Worm (Caenorhabditis elegans): ENCODE data around the gene F07D3.3.

The F07D3.3 gene

ce11 chrV:9457535-9457934 is 5.0 kb downstream of the F07D3.3 start:
- TF ChIP-seq T22C8.4 (GFP tag; IDR thresholded peaks at IDR 0.05) (no peak), klf-2 (GFP tag; conservative IDR thresholded peaks at IDR 0.05) (no peak), flt-1 (GFP tag; IDR thresholded peaks at IDR 0.05) (no peak), tab-1 (GFP tag; IDR thresholded peaks at IDR 0.05) (no peak), ztf-29 (GFP tag; IDR thresholded peaks at IDR 0.05) (no peak), ztf-23 (GFP tag; IDR thresholded peaks at IDR 0.05) (no peak), ref-1 (GFP tag; conservative IDR thresholded peaks at IDR 0.05) (no peak), med-1 (GFP tag; optimal IDR thresholded peaks at IDR 0.05; ENCODE audit: insufficient read depth) (no peak), cog-1 (tag; optimal IDR thresholded peaks at IDR 0.05) (no peak)

ce11 chrV:9453933-9454332 is 8.6 kb downstream of the F07D3.3 start:
- no peak for TF ChIP-seq med-1 (GFP tag; optimal IDR thresholded peaks at IDR 0.05; ENCODE audit: insufficient read depth)
- TF ChIP-seq ztf-29 (GFP tag; IDR thresholded peaks at IDR 0.05): no peak
- TF ChIP-seq ztf-23 (GFP tag; IDR thresholded peaks at IDR 0.05): no peak
- no peak for TF ChIP-seq cog-1 (tag; optimal IDR thresholded peaks at IDR 0.05)
- no peak for TF ChIP-seq klf-2 (GFP tag; conservative IDR thresholded peaks at IDR 0.05)
- no peak for TF ChIP-seq tab-1 (GFP tag; IDR thresholded peaks at IDR 0.05)
- no peak for TF ChIP-seq flt-1 (GFP tag; IDR thresholded peaks at IDR 0.05)
- no peak for TF ChIP-seq ref-1 (GFP tag; conservative IDR thresholded peaks at IDR 0.05)
- no peak for TF ChIP-seq T22C8.4 (GFP tag; IDR thresholded peaks at IDR 0.05)

- TF ChIP-seq flt-1 (GFP tag; IDR thresholded peaks at IDR 0.05) (no peak), cog-1 (tag; optimal IDR thresholded peaks at IDR 0.05) (no peak), klf-2 (GFP tag; conservative IDR thresholded peaks at IDR 0.05) (no peak), ztf-29 (GFP tag; IDR thresholded peaks at IDR 0.05) (no peak), T22C8.4 (GFP tag; IDR thresholded peaks at IDR 0.05) (no peak), ref-1 (GFP tag; conservative IDR thresholded peaks at IDR 0.05) (no peak), tab-1 (GFP tag; IDR thresholded peaks at IDR 0.05) (no peak), med-1 (GFP tag; optimal IDR thresholded peaks at IDR 0.05; ENCODE audit: insufficient read depth) (no peak)
Observed at ce11 chrV:9453333-9453732, 9.2 kb downstream of the F07D3.3 start.

ce11 chrV:9451485-9451884 is 11.0 kb downstream of the F07D3.3 start:
- TF ChIP-seq cog-1 (tag; optimal IDR thresholded peaks at IDR 0.05) (no peak), ref-1 (GFP tag; conservative IDR thresholded peaks at IDR 0.05) (no peak), T22C8.4 (GFP tag; IDR thresholded peaks at IDR 0.05) (no peak), ztf-29 (GFP tag; IDR thresholded peaks at IDR 0.05) (no peak), klf-2 (GFP tag; conservative IDR thresholded peaks at IDR 0.05) (no peak), med-1 (GFP tag; optimal IDR thresholded peaks at IDR 0.05; ENCODE audit: insufficient read depth) (no peak), flt-1 (GFP tag; IDR thresholded peaks at IDR 0.05) (no peak), ztf-23 (GFP tag; IDR thresholded peaks at IDR 0.05) (no peak), tab-1 (GFP tag; IDR thresholded peaks at IDR 0.05) (no peak)

ce11 chrV:9444618-9445017 is 17.9 kb downstream of the F07D3.3 start:
- TF ChIP-seq flt-1 (GFP tag; IDR thresholded peaks at IDR 0.05) (no peak), klf-2 (GFP tag; conservative IDR thresholded peaks at IDR 0.05) (no peak), ref-1 (GFP tag; conservative IDR thresholded peaks at IDR 0.05) (no peak), tab-1 (GFP tag; IDR thresholded peaks at IDR 0.05) (no peak), cog-1 (tag; optimal IDR thresholded peaks at IDR 0.05) (no peak)

ce11 chrV:9443748-9444147 is 18.8 kb downstream of the F07D3.3 start, which contains the start of gene wdr-62:
Gene wdr-62, plus strand, starts transcription at chrV:9444048.
- no peak for TF ChIP-seq ztf-23 (GFP tag; IDR thresholded peaks at IDR 0.05)
- no peak for TF ChIP-seq med-1 (GFP tag; optimal IDR thresholded peaks at IDR 0.05; ENCODE audit: insufficient read depth)
- no peak for TF ChIP-seq klf-2 (GFP tag; conservative IDR thresholded peaks at IDR 0.05)
- no peak for TF ChIP-seq cog-1 (tag; optimal IDR thresholded peaks at IDR 0.05)
- TF ChIP-seq ztf-29 (GFP tag; IDR thresholded peaks at IDR 0.05): no peak
- TF ChIP-seq ref-1 (GFP tag; conservative IDR thresholded peaks at IDR 0.05): no peak
- TF ChIP-seq flt-1 (GFP tag; IDR thresholded peaks at IDR 0.05): no peak
- TF ChIP-seq T22C8.4 (GFP tag; IDR thresholded peaks at IDR 0.05): no peak
- TF ChIP-seq tab-1 (GFP tag; IDR thresholded peaks at IDR 0.05): no peak

ce11 chrV:9443109-9443508 is 19.4 kb downstream of the F07D3.3 start:
- TF ChIP-seq ztf-23 (GFP tag; IDR thresholded peaks at IDR 0.05): no peak
- TF ChIP-seq ztf-29 (GFP tag; IDR thresholded peaks at IDR 0.05): no peak
- TF ChIP-seq cog-1 (tag; optimal IDR thresholded peaks at IDR 0.05): no peak
- no peak for TF ChIP-seq klf-2 (GFP tag; conservative IDR thresholded peaks at IDR 0.05)
- TF ChIP-seq med-1 (GFP tag; optimal IDR thresholded peaks at IDR 0.05; ENCODE audit: insufficient read depth): no peak
- TF ChIP-seq tab-1 (GFP tag; IDR thresholded peaks at IDR 0.05): no peak
- TF ChIP-seq T22C8.4 (GFP tag; IDR thresholded peaks at IDR 0.05): no peak
- TF ChIP-seq ref-1 (GFP tag; conservative IDR thresholded peaks at IDR 0.05): no peak
- no peak for TF ChIP-seq flt-1 (GFP tag; IDR thresholded peaks at IDR 0.05)

- TF ChIP-seq ztf-29 (GFP tag; IDR thresholded peaks at IDR 0.05): no peak
- TF ChIP-seq tab-1 (GFP tag; IDR thresholded peaks at IDR 0.05): no peak
- no peak for TF ChIP-seq ref-1 (GFP tag; conservative IDR thresholded peaks at IDR 0.05)
- no peak for TF ChIP-seq flt-1 (GFP tag; IDR thresholded peaks at IDR 0.05)
- no peak for TF ChIP-seq med-1 (GFP tag; optimal IDR thresholded peaks at IDR 0.05; ENCODE audit: insufficient read depth)
- no peak for TF ChIP-seq ztf-23 (GFP tag; IDR thresholded peaks at IDR 0.05)
- no peak for TF ChIP-seq cog-1 (tag; optimal IDR thresholded peaks at IDR 0.05)
- TF ChIP-seq klf-2 (GFP tag; conservative IDR thresholded peaks at IDR 0.05): no peak
- no peak for TF ChIP-seq T22C8.4 (GFP tag; IDR thresholded peaks at IDR 0.05)
Observed at ce11 chrV:9442471-9442870, 20.0 kb downstream of the F07D3.3 start.

ce11 chrV:9441046-9441445 is 21.5 kb downstream of the F07D3.3 start:
- TF ChIP-seq klf-2 (GFP tag; conservative IDR thresholded peaks at IDR 0.05) (no peak), ztf-23 (GFP tag; IDR thresholded peaks at IDR 0.05) (no peak), ref-1 (GFP tag; conservative IDR thresholded peaks at IDR 0.05) (no peak)

ce11 chrV:9440003-9440319 is 22.5 kb downstream of the F07D3.3 start:
- TF ChIP-seq flt-1 (GFP tag; IDR thresholded peaks at IDR 0.05): no peak
- no peak for TF ChIP-seq T22C8.4 (GFP tag; IDR thresholded peaks at IDR 0.05)
- TF ChIP-seq tab-1 (GFP tag; IDR thresholded peaks at IDR 0.05): no peak
- no peak for TF ChIP-seq cog-1 (tag; optimal IDR thresholded peaks at IDR 0.05)

All from whole organism, midembryonic.